Fruit fly (Drosophila melanogaster) whole organism, embryonic: ENCODE data around the gene Syx1A.
A peak's percentile ranks its signal among the peaks of the same experiment; 100 is the strongest.

Source experiments
- Adf1 ChIP-seq: fragments of 200-800 bp; sonication (Bioruptor generic); IDR thresholded peaks from 2 replicates; pipeline ENCODE4 v1.3.6; 2022; ENCODE audit warnings: missing biosample characterization, missing genetic modification characterization
- Bdp1 ChIP-seq: fragments of 200-800 bp; sonication (Bioruptor generic); optimal IDR thresholded peaks from 3 replicates; lab custom pipeline; 2016; ENCODE audit warnings: missing biosample characterization, missing genetic modification characterization
- CG10959 ChIP-seq: fragments of 200-800 bp; sonication (Bioruptor generic); IDR thresholded peaks from 2 replicates; pipeline ENCODE4 v1.3.6; 2022; ENCODE audit warnings: missing biosample characterization, missing genetic modification characterization
- CG11085 ChIP-seq: fragments of 200-800 bp; sonication (Bioruptor generic); IDR thresholded peaks from 2 replicates; pipeline ENCODE4 v1.3.6; 2022; ENCODE audit warnings: missing biosample characterization, missing genetic modification characterization
- CG11504 ChIP-seq: fragments of 200-800 bp; sonication (Bioruptor generic); optimal IDR thresholded peaks from 3 replicates; lab custom pipeline; 2019; ENCODE audit warnings: missing biosample characterization, mild to moderate bottlenecking, missing genetic modification characterization, moderate library complexity
- CG14667 ChIP-seq: fragments of 200-800 bp; sonication (Bioruptor generic); IDR thresholded peaks from 2 replicates; pipeline ENCODE4 v1.3.6; 2022; ENCODE audit warnings: missing biosample characterization, missing genetic modification characterization
- CG14965 ChIP-seq: fragments of 200-800 bp; sonication (Bioruptor generic); optimal IDR thresholded peaks from 2 replicates; lab custom pipeline; 2016; ENCODE audit warnings: missing biosample characterization, missing genetic modification characterization, borderline replicate concordance
- CG1603 ChIP-seq: fragments of 200-800 bp; sonication (Bioruptor generic); optimal IDR thresholded peaks from 2 replicates; lab custom pipeline; 2019; ENCODE audit warnings: missing biosample characterization, mild to moderate bottlenecking, missing genetic modification characterization, moderate library complexity
- CG1647 ChIP-seq: fragments of 200-800 bp; sonication (Bioruptor generic); optimal IDR thresholded peaks from 3 replicates; lab custom pipeline; 2016; ENCODE audit warnings: missing biosample characterization, missing genetic modification characterization
- CG30020 ChIP-seq: fragments of 200-800 bp; optimal IDR thresholded peaks from 2 replicates; lab custom pipeline; 2019; ENCODE audit warnings: missing biosample characterization, mild to moderate bottlenecking, missing genetic modification characterization, moderate library complexity
- CG32772 ChIP-seq: fragments of 200-800 bp; sonication (Bioruptor generic); IDR thresholded peaks from 2 replicates; pipeline ENCODE4 v1.3.6; 2022; ENCODE audit warnings: missing biosample characterization, missing genetic modification characterization
- CG34422 ChIP-seq: fragments of 200-800 bp; sonication (Bioruptor generic); IDR thresholded peaks from 3 replicates; pipeline ENCODE4 v1.3.6; 2022; ENCODE audit warnings: missing biosample characterization, missing genetic modification characterization
- CG4282 ChIP-seq: fragments of 200-800 bp; sonication (Bioruptor generic); optimal IDR thresholded peaks from 2 replicates; lab custom pipeline; 2016; ENCODE audit warnings: missing biosample characterization, missing genetic modification characterization
- CG6254 ChIP-seq: fragments of 200-800 bp; sonication (Bioruptor generic); optimal IDR thresholded peaks from 3 replicates; lab custom pipeline; 2017; ENCODE audit warnings: mild to moderate bottlenecking, missing biosample characterization, missing genetic modification reagents, missing genetic modification characterization
- CG7271 ChIP-seq: fragments of 200-800 bp; sonication (Bioruptor generic); optimal IDR thresholded peaks from 2 replicates; lab custom pipeline; 2018; ENCODE audit warnings: missing biosample characterization, mild to moderate bottlenecking, missing genetic modification characterization, moderate library complexity
- CG9817 ChIP-seq: fragments of 200-800 bp; sonication (Bioruptor generic); optimal IDR thresholded peaks from 2 replicates; lab custom pipeline; 2018; ENCODE audit warnings: missing biosample characterization, mild to moderate bottlenecking, missing genetic modification characterization, moderate library complexity
- CG9876 ChIP-seq: fragments of 200-800 bp; sonication (Bioruptor generic); optimal IDR thresholded peaks from 2 replicates; lab custom pipeline; 2016; ENCODE audit warnings: missing biosample characterization, missing genetic modification characterization
- CrebB ChIP-seq: fragments of 200-800 bp; sonication (Bioruptor generic); optimal IDR thresholded peaks from 3 replicates; lab custom pipeline; 2018; ENCODE audit warnings: missing biosample characterization, mild to moderate bottlenecking, missing genetic modification characterization
- Dp ChIP-seq: fragments of 200-800 bp; sonication (Bioruptor generic); optimal IDR thresholded peaks from 2 replicates; lab custom pipeline; 2018; ENCODE audit warnings: missing biosample characterization, mild to moderate bottlenecking, missing genetic modification characterization, moderate library complexity
- Dref ChIP-seq: fragments of 200-800 bp; sonication (Bioruptor generic); IDR thresholded peaks from 2 replicates; pipeline ENCODE4 v1.3.6; 2022; ENCODE audit warnings: missing biosample characterization, missing genetic modification characterization
- Fer1 ChIP-seq: fragments of 200-800 bp; sonication (Bioruptor generic); optimal IDR thresholded peaks from 2 replicates; lab custom pipeline; 2017; ENCODE audit warnings: missing biosample characterization, mild to moderate bottlenecking, missing genetic modification characterization
- GATAe ChIP-seq: fragments of 200-800 bp; sonication (Bioruptor generic); conservative IDR thresholded peaks from 2 replicates; pipeline ENCODE4 v1.3.6; 2022; ENCODE audit warnings: missing biosample characterization, missing genetic modification characterization
- HLH4C ChIP-seq: fragments of 200-800 bp; sonication (Bioruptor generic); IDR thresholded peaks from 3 replicates; pipeline ENCODE4 v1.3.6; 2022; ENCODE audit warnings: missing biosample characterization, missing genetic modification characterization; ENCODE audit not compliant: partially characterized antibody
- Hand ChIP-seq: fragments of 200-800 bp; sonication (Bioruptor generic); optimal IDR thresholded peaks from 2 replicates; lab custom pipeline; 2017; ENCODE audit warnings: mild to moderate bottlenecking, missing biosample characterization, missing genetic modification reagents, missing genetic modification characterization
- HmgZ ChIP-seq: fragments of 200-800 bp; sonication (Bioruptor generic); optimal IDR thresholded peaks from 2 replicates; lab custom pipeline; 2018; ENCODE audit warnings: missing biosample characterization, mild to moderate bottlenecking, missing genetic modification characterization
- Hr39 ChIP-seq: fragments of >200 bp; optimal IDR thresholded peaks from 2 replicates; lab custom pipeline; 2017
- Kr ChIP-seq: fragments of 200-800 bp; sonication (Bioruptor generic); optimal IDR thresholded peaks from 2 replicates; lab custom pipeline; 2017; ENCODE audit warnings: missing biosample characterization, mild to moderate bottlenecking, missing genetic modification characterization
- Mad ChIP-seq: fragments of 200-800 bp; sonication (Bioruptor generic); optimal IDR thresholded peaks from 2 replicates; lab custom pipeline; 2016; ENCODE audit warnings: missing biosample characterization, missing genetic modification characterization
- Nf-YA ChIP-seq: fragments of 200-800 bp; sonication (Bioruptor generic); IDR thresholded peaks from 2 replicates; pipeline ENCODE4 v1.3.6; 2022; ENCODE audit warnings: missing biosample characterization, missing genetic modification characterization
- Oaz ChIP-seq: fragments of 200-800 bp; sonication (Bioruptor generic); IDR thresholded peaks from 2 replicates; pipeline ENCODE4 v1.3.6; 2022; ENCODE audit warnings: missing biosample characterization, missing genetic modification characterization
- Ptx1 ChIP-seq: fragments of 200-800 bp; sonication (Bioruptor generic); IDR thresholded peaks from 2 replicates; pipeline ENCODE4 v1.3.6; 2022; ENCODE audit warnings: missing biosample characterization, missing genetic modification characterization
- Side ChIP-seq: fragments of 200-800 bp; sonication (Bioruptor generic); optimal IDR thresholded peaks from 2 replicates; lab custom pipeline; 2016; ENCODE audit warnings: missing biosample characterization, missing genetic modification characterization
- Vsx1 ChIP-seq: fragments of 200-800 bp; sonication (Bioruptor generic); optimal IDR thresholded peaks from 2 replicates; lab custom pipeline; 2017; ENCODE audit warnings: missing biosample characterization, mild to moderate bottlenecking, missing genetic modification characterization, missing genetic modification reagents
- ara ChIP-seq: fragments of 200-800 bp; sonication (Bioruptor generic); IDR thresholded peaks from 2 replicates; pipeline ENCODE4 v1.3.6; 2022; ENCODE audit warnings: missing biosample characterization, missing genetic modification characterization
- btn ChIP-seq: fragments of 200-800 bp; sonication (Bioruptor generic); optimal IDR thresholded peaks from 2 replicates; lab custom pipeline; 2016; ENCODE audit warnings: missing biosample characterization, missing genetic modification characterization
- ci ChIP-seq: fragments of 200-800 bp; sonication (Bioruptor generic); IDR thresholded peaks from 3 replicates; pipeline ENCODE4 v1.3.6; 2022; ENCODE audit warnings: missing biosample characterization, missing genetic modification characterization
- croc ChIP-seq: fragments of 200-800 bp; sonication (Bioruptor generic); conservative IDR thresholded peaks from 3 replicates; pipeline ENCODE4 v1.3.6; 2022; ENCODE audit warnings: missing biosample characterization, missing genetic modification characterization
- disco-r ChIP-seq: fragments of 200-800 bp; sonication (Bioruptor generic); optimal IDR thresholded peaks from 2 replicates; lab custom pipeline; 2016; ENCODE audit warnings: missing biosample characterization, missing genetic modification characterization
- esg ChIP-seq: fragments of 200-800 bp; sonication (Bioruptor generic); conservative IDR thresholded peaks from 2 replicates; pipeline ENCODE4 v1.3.6; 2022; ENCODE audit warnings: missing biosample characterization, missing genetic modification characterization
- fd3F ChIP-seq: fragments of 200-800 bp; sonication (Bioruptor generic); optimal IDR thresholded peaks from 2 replicates; lab custom pipeline; 2018; ENCODE audit warnings: missing biosample characterization, mild to moderate bottlenecking, missing genetic modification characterization, moderate library complexity
- kni ChIP-seq: fragments of 200-800 bp; sonication (Bioruptor generic); optimal IDR thresholded peaks from 3 replicates; lab custom pipeline; 2017; ENCODE audit warnings: mild to moderate bottlenecking, missing biosample characterization, missing genetic modification reagents, missing genetic modification characterization
- maf-S ChIP-seq: fragments of 200-800 bp; sonication (Bioruptor generic); optimal IDR thresholded peaks from 2 replicates; lab custom pipeline; 2016; ENCODE audit warnings: missing biosample characterization, missing genetic modification characterization
- peb ChIP-seq: fragments of 200-800 bp; sonication (Bioruptor generic); IDR thresholded peaks from 2 replicates; pipeline ENCODE4 v1.3.6; 2022; ENCODE audit warnings: missing biosample characterization, missing genetic modification characterization
- pnt ChIP-seq: fragments of 200-800 bp; sonication (Bioruptor generic); optimal IDR thresholded peaks from 3 replicates; lab custom pipeline; 2016; ENCODE audit warnings: missing biosample characterization, missing genetic modification characterization
- rib ChIP-seq: fragments of 200-800 bp; sonication (Bioruptor generic); IDR thresholded peaks from 2 replicates; pipeline ENCODE4 v1.3.6; 2022; ENCODE audit warnings: missing biosample characterization, missing genetic modification characterization
- schlank ChIP-seq: fragments of 200-800 bp; sonication (Bioruptor generic); optimal IDR thresholded peaks from 2 replicates; lab custom pipeline; 2018; ENCODE audit warnings: missing biosample characterization, mild to moderate bottlenecking, missing genetic modification characterization
- seq ChIP-seq: fragments of 200-800 bp; sonication (Bioruptor generic); IDR thresholded peaks from 2 replicates; pipeline ENCODE4 v1.3.6; 2022; ENCODE audit warnings: missing biosample characterization, missing genetic modification characterization
- so ChIP-seq: fragments of 200-800 bp; sonication (Bioruptor generic); IDR thresholded peaks from 3 replicates; pipeline ENCODE4 v1.3.6; 2022; ENCODE audit warnings: missing biosample characterization, missing genetic modification characterization
- tll ChIP-seq, 2 experiments: fragments of 200-800 bp in 1 of 2; fragments of >200 bp in 1 of 2; sonication (Bioruptor generic) in 1 of 2; optimal IDR thresholded peaks; 2 replicates each; lab custom pipeline; 2017 to 2019; ENCODE audit warnings: missing biosample characterization in 2 of 2, missing genetic modification characterization in 2 of 2, mild to moderate bottlenecking in 1 of 2, moderate library complexity in 1 of 2
- vnd ChIP-seq: fragments of 200-800 bp; sonication (Bioruptor generic); IDR thresholded peaks from 3 replicates; pipeline ENCODE4 v1.3.6; 2022; ENCODE audit warnings: missing biosample characterization, missing genetic modification characterization; ENCODE audit not compliant: partially characterized antibody
- zen2 ChIP-seq: fragments of 200-800 bp; sonication (Bioruptor generic); IDR thresholded peaks from 3 replicates; pipeline ENCODE4 v1.3.6; 2022; ENCODE audit warnings: missing biosample characterization, missing genetic modification characterization; ENCODE audit not compliant: partially characterized antibody
- zf30C ChIP-seq: fragments of 200-800 bp; sonication (Bioruptor generic); optimal IDR thresholded peaks from 3 replicates; lab custom pipeline; 2018; ENCODE audit warnings: missing biosample characterization, mild to moderate bottlenecking, missing genetic modification characterization

Syx1A gene

DNA sequence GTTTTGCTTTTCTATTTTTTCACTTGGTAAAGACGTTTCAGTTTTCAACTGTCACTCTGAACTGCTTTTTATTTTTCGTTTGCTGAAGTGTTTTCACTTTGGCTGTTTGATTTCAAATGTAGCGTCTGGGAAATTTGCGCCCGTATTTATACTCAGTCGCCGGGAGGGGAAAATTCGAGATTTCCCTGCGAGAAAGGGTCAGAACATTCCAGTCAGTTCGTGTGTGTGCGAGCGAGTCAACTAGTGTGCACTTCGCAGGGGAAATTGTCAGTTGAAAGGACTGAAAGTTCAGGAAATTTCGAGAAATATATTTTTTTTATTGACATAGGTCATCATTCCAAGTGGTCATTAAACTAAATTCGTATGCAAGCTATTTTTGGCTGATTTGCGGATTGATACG lies 48.4 kb downstream of the Syx1A start, which contains the start of gene Hsp68 (continued):
- TF ChIP-seq Mad (GFP tag; lab: Kevin White, UChicago) (no peak), rib (GFP tag; lab: Robert Waterston, UW) (no peak), zen2 (GFP tag; lab: Robert Waterston, UW) (peak; percentile 39; the same call in 1 of the 3 replicates), CG32772 (no peak), CG4282 (no peak), CG7271 (tag; lab: Kevin White, UChicago) (no peak), Dp (peak; percentile 24), CG30020 (tag; lab: Kevin White, UChicago) (no peak), Nf-YA (GFP tag; lab: Robert Waterston, UW) (no peak), Fer1 (peak; percentile 62), Hr39 (no peak), CG34422 (GFP tag; lab: Robert Waterston, UW) (no peak), peb (GFP tag; lab: Robert Waterston, UW) (no peak), vnd (GFP tag; lab: Robert Waterston, UW) (no peak; the same call in 2 of the 3 replicates), Vsx1 (GFP tag; lab: Kevin White, UChicago) (no peak), esg (GFP tag; lab: Robert Waterston, UW) (no peak), ci (GFP tag; lab: Robert Waterston, UW) (no peak), HLH4C (GFP tag; lab: Robert Waterston, UW) (no peak), CG1603 (tag; lab: Kevin White, UChicago) (peak; percentile 12), kni (GFP tag; lab: Kevin White, UChicago) (no peak), Oaz (no peak), ara (GFP tag; lab: Robert Waterston, UW) (no peak), CG6254 (no peak), CG11085 (GFP tag; lab: Robert Waterston, UW) (no peak), Hand (GFP tag; lab: Kevin White, UChicago) (no peak), fd3F (GFP tag; lab: Kevin White, UChicago) (no peak), Side (no peak), disco-r (GFP tag; lab: Kevin White, UChicago) (no peak), CG14965 (GFP tag; lab: Kevin White, UChicago) (no peak), btn (GFP tag; lab: Kevin White, UChicago) (no peak), schlank (tag; lab: Kevin White, UChicago) (no peak), Dref (GFP tag; lab: Robert Waterston, UW) (no peak), croc (no peak), seq (GFP tag; lab: Robert Waterston, UW) (peak; percentile 10; the same call in 1 of the 2 replicates), GATAe (no peak), CG10959 (GFP tag; lab: Robert Waterston, UW) (no peak), zf30C (GFP tag; lab: Kevin White, UChicago) (peak; percentile 4), so (GFP tag; lab: Robert Waterston, UW) (no peak), CG14667 (no peak), CG1647 (no peak), maf-S (GFP tag; lab: Kevin White, UChicago) (no peak), HmgZ (tag; lab: Kevin White, UChicago) (peak; percentile 54), Bdp1 (GFP tag; lab: Kevin White, UChicago) (no peak), tll (GFP tag; optimal IDR thresholded peaks at IDR 0.05; lab: Kevin White, UChicago) (peak in 1 of 2 experiments; percentile 27), pnt (GFP tag; lab: Kevin White, UChicago) (no peak), Kr (no peak), CrebB (no peak), CG9876 (GFP tag; lab: Kevin White, UChicago) (no peak), Adf1 (no peak), CG9817 (tag; lab: Kevin White, UChicago) (no peak), CG11504 (no peak), Ptx1 (GFP tag; lab: Robert Waterston, UW) (no peak)
